Fruit fly (Drosophila melanogaster): ENCODE measurements around the gene mRpL47.

dm6 chr3R:9487961-9488360, 27.7 kb downstream of the mRpL47 start:
- TF ChIP-seq toe (GFP tag; optimal IDR thresholded peaks at IDR 0.05) (no peak), CG12768 (GFP tag; optimal IDR thresholded peaks at IDR 0.05) (no peak), CG7045 (GFP tag; optimal IDR thresholded peaks at IDR 0.05) (no peak), Mnt (GFP tag; optimal IDR thresholded peaks at IDR 0.05) (no peak), Clk (GFP tag; optimal IDR thresholded peaks at IDR 0.05) (no peak), CG11617 (GFP tag; optimal IDR thresholded peaks at IDR 0.05) (no peak)
